Worm (Caenorhabditis elegans) whole organism, early embryonic: ENCODE results near the gene sek-1.

ENCODE experiments used
- ama-1 ChIP-seq: fragments of 150-350 bp; optimal IDR thresholded peaks from 2 replicates; lab custom pipeline; 2014
- scrt-1 ChIP-seq: fragments of 200-800 bp; sonication (Bioruptor generic); IDR thresholded peaks from 2 replicates; pipeline ENCODE4 v1.3.6; 2022; ENCODE audit warnings: missing genetic modification characterization, missing compliant biosample characterization
- tbx-11 ChIP-seq: fragments of 200-800 bp; sonication (Bioruptor generic); IDR thresholded peaks from 2 replicates; pipeline ENCODE4 v1.3.6; 2022; ENCODE audit warnings: missing genetic modification characterization, missing compliant biosample characterization

- no peak for TF ChIP-seq scrt-1 (GFP tag; lab: Robert Waterston, UW)
- TF ChIP-seq ama-1: no peak
- TF ChIP-seq tbx-11 (GFP tag; lab: Robert Waterston, UW): no peak
Measured at ce11 chrX:7810991-7811390, 5.5 kb upstream of the sek-1 start.
